Fruit fly (Drosophila melanogaster): ENCODE measurements around the gene Wnt4.
A peak's percentile ranks its signal among the peaks of the same experiment; 100 is the strongest.

Wnt4 gene

DNA sequence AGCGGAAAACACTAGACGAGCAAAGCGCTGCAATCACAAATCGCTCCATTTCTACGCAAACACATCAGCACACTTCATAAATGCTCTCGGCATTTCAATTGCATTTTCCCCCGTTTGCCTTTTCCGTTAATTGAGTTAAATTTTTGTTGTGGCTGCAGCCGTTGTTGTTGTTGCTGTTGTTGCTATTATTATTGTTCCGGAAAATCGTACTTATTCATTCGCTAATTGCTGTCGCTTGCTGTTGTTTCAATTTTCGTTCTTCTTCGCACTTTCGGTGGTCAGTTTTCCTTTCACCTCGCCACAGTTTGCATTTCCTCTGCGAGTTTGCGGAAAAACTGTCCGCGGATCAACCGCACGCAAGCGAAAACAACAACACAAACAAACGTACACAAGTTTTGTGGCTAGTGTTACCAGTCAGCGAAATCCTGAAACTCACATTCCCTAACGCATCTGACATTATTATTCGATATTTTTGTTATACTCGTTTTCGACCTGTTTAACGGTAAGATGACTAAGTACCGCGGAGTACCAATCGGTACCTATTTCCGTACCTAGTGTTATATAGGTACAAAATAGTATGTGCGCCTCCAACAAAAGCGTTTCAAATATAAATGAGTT, 57.2 kb downstream of the Wnt4 start, which contains the start of gene CG13784 (continued):
- TF ChIP-seq CG16779 (GFP tag; IDR thresholded peaks at IDR 0.05) (no peak), onecut (GFP tag; IDR thresholded peaks at IDR 0.05) (peak; percentile 11), repo (GFP tag; optimal IDR thresholded peaks at IDR 0.05) (no peak), tgo (GFP tag; IDR thresholded peaks at IDR 0.05) (no peak), trh (GFP tag; optimal IDR thresholded peaks at IDR 0.05) (no peak), gce (GFP tag; IDR thresholded peaks at IDR 0.05) (no peak), Lim3 (GFP tag; IDR thresholded peaks at IDR 0.05) (no peak), CG8359 (GFP tag; optimal IDR thresholded peaks at IDR 0.05; ENCODE audit: borderline replicate concordance) (peak; percentile 19), CG17612 (GFP tag; IDR thresholded peaks at IDR 0.05) (0 out of 2 replicates have a peak, but pooled peaks have one; percentile 17), CG10979 (tag; optimal IDR thresholded peaks at IDR 0.05) (peak; percentile 27), pfk (GFP tag; optimal IDR thresholded peaks at IDR 0.05) (peak; percentile 21), cg (GFP tag; optimal IDR thresholded peaks at IDR 0.05) (no peak), CG18599 (GFP tag; optimal IDR thresholded peaks at IDR 0.05) (peak; percentile 43), CG10274 (GFP tag; optimal IDR thresholded peaks at IDR 0.05) (no peak), Sox102F (GFP tag; optimal IDR thresholded peaks at IDR 0.05) (peak; percentile 22), Fer2 (tag; optimal IDR thresholded peaks at IDR 0.05) (no peak), ssp (GFP tag; IDR thresholded peaks at IDR 0.05) (peak; percentile 96), HmgZ (tag; optimal IDR thresholded peaks at IDR 0.05) (peak; percentile 85), nmo (GFP tag; optimal IDR thresholded peaks at IDR 0.05) (peak; percentile 61), tap (tag; optimal IDR thresholded peaks at IDR 0.05) (no peak), CG10321 (GFP tag; IDR thresholded peaks at IDR 0.05) (no peak), bab2 (GFP tag; optimal IDR thresholded peaks at IDR 0.05) (no peak), dati (GFP tag; IDR thresholded peaks at IDR 0.05) (no peak), amos (GFP tag; IDR thresholded peaks at IDR 0.05; ENCODE audit: partially characterized antibody) (no peak; the same call in 1 of the 2 replicates), B-H1 (GFP tag; IDR thresholded peaks at IDR 0.05) (no peak), pita (GFP tag; optimal IDR thresholded peaks at IDR 0.05) (no peak), ERR (GFP tag; optimal IDR thresholded peaks at IDR 0.05) (no peak), Ets65A (GFP tag) (peak; percentile 94), grn (GFP tag; optimal IDR thresholded peaks at IDR 0.05) (no peak), Bteb2 (GFP tag; optimal IDR thresholded peaks at IDR 0.05) (no peak), wdn (GFP tag; IDR thresholded peaks at IDR 0.05) (no peak), wek (GFP tag; optimal IDR thresholded peaks at IDR 0.05) (peak; percentile 50), CG33213 (GFP tag; optimal IDR thresholded peaks at IDR 0.05) (peak; percentile 69), CG18619 (GFP tag; optimal IDR thresholded peaks at IDR 0.05) (peak; percentile 39), CG10209 (GFP tag; optimal IDR thresholded peaks at IDR 0.05) (peak; percentile 34), Drgx (GFP tag; IDR thresholded peaks at IDR 0.05) (peak; percentile 45; the same call in 1 of the 2 replicates), gt (GFP tag; IDR thresholded peaks at IDR 0.05) (no peak), CG11085 (GFP tag; IDR thresholded peaks at IDR 0.05) (no peak), tna (GFP tag; IDR thresholded peaks at IDR 0.05; ENCODE audit: partially characterized antibody) (peak; percentile 58; the same call in 1 of the 2 replicates), BEAF-32 (GFP tag; optimal IDR thresholded peaks at IDR 0.05) (peak; percentile 78), zen (tag; optimal IDR thresholded peaks at IDR 0.05) (peak; percentile 69), fd96Cb (tag; optimal IDR thresholded peaks at IDR 0.05) (no peak), CG31365 (tag; optimal IDR thresholded peaks at IDR 0.05) (peak; percentile 27), CG3726 (GFP tag; IDR thresholded peaks at IDR 0.05) (no peak), CG2116 (GFP tag; optimal IDR thresholded peaks at IDR 0.05) (peak; percentile 43), CG15073 (GFP tag; optimal IDR thresholded peaks at IDR 0.05) (no peak), sd (tag; optimal IDR thresholded peaks at IDR 0.05) (peak; percentile 29), Xbp1 (GFP tag; optimal IDR thresholded peaks at IDR 0.05) (peak; percentile 36), CoRest (tag; optimal IDR thresholded peaks at IDR 0.05) (peak; percentile 61), slp2 (GFP tag; optimal IDR thresholded peaks at IDR 0.05) (no peak)

All from whole organism, embryonic.